Worm (Caenorhabditis elegans) whole organism, L3 larva: Measurements from ENCODE around the gene clec-20.

ENCODE experiments used
- R02D3.7 ChIP-seq: fragments of 150-350 bp; optimal IDR thresholded peaks from 2 replicates; lab custom pipeline; 2014; ENCODE audit warnings: missing biosample characterization, missing genetic modification characterization
- aly-2 ChIP-seq: fragments of 150-350 bp; optimal IDR thresholded peaks from 2 replicates; lab custom pipeline; 2014; ENCODE audit warnings: missing biosample characterization, missing genetic modification characterization
- ama-1 ChIP-seq: fragments of 150-350 bp; optimal IDR thresholded peaks from 2 replicates; lab custom pipeline; 2018
- ceh-16 ChIP-seq: sonication (generic microtip); optimal IDR thresholded peaks from 2 replicates; lab custom pipeline; 2017; ENCODE audit warnings: missing biosample characterization, missing genetic modification characterization
- ceh-28 ChIP-seq: fragments of 150-350 bp; optimal IDR thresholded peaks from 2 replicates; lab custom pipeline; 2014; ENCODE audit warnings: missing biosample characterization, missing genetic modification reagents, missing genetic modification characterization
- ceh-9 ChIP-seq: sonication (generic microtip); optimal IDR thresholded peaks from 2 replicates; lab custom pipeline; 2018; ENCODE audit warnings: missing biosample characterization, missing genetic modification characterization
- daf-12 ChIP-seq: fragments of 150-350 bp; optimal IDR thresholded peaks from 2 replicates; lab custom pipeline; 2014; ENCODE audit warnings: missing biosample characterization, missing genetic modification reagents, missing genetic modification characterization
- egl-5 ChIP-seq: fragments of 150-350 bp; optimal IDR thresholded peaks from 2 replicates; lab custom pipeline; 2017; ENCODE audit warnings: missing biosample characterization, missing genetic modification reagents, missing genetic modification characterization, inconsistent platforms
- elt-1 ChIP-seq: fragments of 150-350 bp; optimal IDR thresholded peaks from 2 replicates; lab custom pipeline; 2014; ENCODE audit warnings: missing biosample characterization, missing genetic modification characterization
- elt-2 ChIP-seq: sonication (generic microtip); optimal IDR thresholded peaks from 2 replicates; lab custom pipeline; 2016; ENCODE audit warnings: missing genetic modification reagents, mild to moderate bottlenecking, missing genetic modification characterization, missing compliant biosample characterization
- elt-3 ChIP-seq, 3 experiments: fragments of 150-350 bp in 1 of 3; sonication (generic microtip) in 2 of 3; optimal IDR thresholded peaks; 2 replicates in 2 of 3; 4 replicates in 1 of 3; lab custom pipeline; 2014 to 2017; ENCODE audit warnings: missing biosample characterization in 3 of 3, missing genetic modification characterization in 3 of 3
- eor-1 ChIP-seq, 2 experiments: fragments of 150-350 bp; optimal IDR thresholded peaks; 2 replicates each; lab custom pipeline; 2014 to 2018; ENCODE audit warnings: missing biosample characterization in 2 of 2, missing genetic modification characterization in 2 of 2
- fkh-10 ChIP-seq: sonication (generic microtip); optimal IDR thresholded peaks from 2 replicates; lab custom pipeline; 2017; ENCODE audit warnings: missing biosample characterization, missing genetic modification reagents, missing genetic modification characterization
- fkh-2 ChIP-seq: fragments of 150-350 bp; optimal IDR thresholded peaks from 2 replicates; lab custom pipeline; 2014; ENCODE audit warnings: missing biosample characterization, missing genetic modification reagents, missing genetic modification characterization
- fos-1 ChIP-seq: fragments of 150-350 bp; optimal IDR thresholded peaks from 2 replicates; lab custom pipeline; 2014; ENCODE audit warnings: missing biosample characterization, missing genetic modification characterization
- hmg-11 ChIP-seq: sonication (generic microtip); optimal IDR thresholded peaks from 2 replicates; lab custom pipeline; 2016; ENCODE audit warnings: missing genetic modification characterization, missing compliant biosample characterization
- jun-1 ChIP-seq: fragments of 150-350 bp; optimal IDR thresholded peaks from 2 replicates; lab custom pipeline; 2014; ENCODE audit warnings: missing biosample characterization, missing genetic modification reagents, missing genetic modification characterization
- lin-15B ChIP-seq: fragments of 150-350 bp; optimal IDR thresholded peaks from 2 replicates; lab custom pipeline; 2014; ENCODE audit warnings: missing biosample characterization, missing genetic modification characterization
- lin-39 ChIP-seq: fragments of 150-350 bp; optimal IDR thresholded peaks from 2 replicates; lab custom pipeline; 2018; ENCODE audit warnings: missing biosample characterization, missing genetic modification reagents, missing genetic modification characterization
- nfya-1 ChIP-seq: sonication (generic microtip); optimal IDR thresholded peaks from 2 replicates; lab custom pipeline; 2017; ENCODE audit warnings: missing genetic modification characterization, mild to moderate bottlenecking, missing compliant biosample characterization, antibody characterized with exemption, moderate library complexity; ENCODE audit not compliant: insufficient read depth
- nhr-11 ChIP-seq: fragments of 150-350 bp; optimal IDR thresholded peaks from 2 replicates; lab custom pipeline; 2014; ENCODE audit warnings: missing biosample characterization, missing genetic modification characterization
- nhr-12 ChIP-seq: fragments of 150-350 bp; optimal IDR thresholded peaks from 2 replicates; lab custom pipeline; 2014; ENCODE audit warnings: missing biosample characterization, missing genetic modification characterization
- nhr-23 ChIP-seq: fragments of 150-350 bp; optimal IDR thresholded peaks from 2 replicates; lab custom pipeline; 2014; ENCODE audit warnings: missing biosample characterization, missing genetic modification reagents, missing genetic modification characterization
- nhr-237 ChIP-seq: fragments of 150-350 bp; optimal IDR thresholded peaks from 2 replicates; lab custom pipeline; 2014; ENCODE audit warnings: missing biosample characterization, missing genetic modification characterization
- nhr-25 ChIP-seq: sonication (generic microtip); optimal IDR thresholded peaks from 2 replicates; lab custom pipeline; 2017; ENCODE audit warnings: missing biosample characterization, missing genetic modification characterization
- nhr-43 ChIP-seq: sonication (generic microtip); optimal IDR thresholded peaks from 2 replicates; lab custom pipeline; 2016; ENCODE audit warnings: mild to moderate bottlenecking, missing genetic modification characterization, missing compliant biosample characterization; ENCODE audit not compliant: poor library complexity, severe bottlenecking
- nhr-67 ChIP-seq: fragments of 150-350 bp; optimal IDR thresholded peaks from 2 replicates; lab custom pipeline; 2014; ENCODE audit warnings: missing biosample characterization, missing genetic modification characterization
- nhr-76 ChIP-seq: fragments of 150-350 bp; sonication (generic microtip); optimal IDR thresholded peaks from 5 replicates; lab custom pipeline; 2014; ENCODE audit warnings: missing biosample characterization, missing genetic modification characterization
- nhr-77 ChIP-seq: fragments of 150-350 bp; optimal IDR thresholded peaks from 2 replicates; lab custom pipeline; 2014; ENCODE audit warnings: missing biosample characterization, missing genetic modification characterization
- pha-4 ChIP-seq: fragments of 150-350 bp; optimal IDR thresholded peaks from 2 replicates; lab custom pipeline; 2014; ENCODE audit warnings: missing biosample characterization, missing genetic modification reagents, missing genetic modification characterization
- pqm-1 ChIP-seq: fragments of 150-350 bp; optimal IDR thresholded peaks from 2 replicates; lab custom pipeline; 2017; ENCODE audit warnings: missing biosample characterization, missing genetic modification characterization, inconsistent platforms
- sea-2 ChIP-seq: fragments of 150-350 bp; sonication (generic microtip); optimal IDR thresholded peaks from 4 replicates; lab custom pipeline; 2014; ENCODE audit warnings: missing biosample characterization, missing genetic modification reagents, missing genetic modification characterization
- snpc-4 ChIP-seq: fragments of 150-350 bp; optimal IDR thresholded peaks from 2 replicates; lab custom pipeline; 2014; ENCODE audit warnings: missing biosample characterization, missing genetic modification characterization
- tbx-2 ChIP-seq: sonication (generic microtip); optimal IDR thresholded peaks from 2 replicates; lab custom pipeline; 2016; ENCODE audit warnings: mild to moderate bottlenecking, missing genetic modification characterization, missing compliant biosample characterization
- unc-39 ChIP-seq: sonication (generic microtip); optimal IDR thresholded peaks from 4 replicates; lab custom pipeline; 2017; ENCODE audit warnings: missing biosample characterization, missing genetic modification characterization
- unc-62 ChIP-seq: fragments of 150-350 bp; sonication (generic microtip); optimal IDR thresholded peaks from 4 replicates; lab custom pipeline; 2014; ENCODE audit warnings: missing biosample characterization, missing genetic modification reagents, missing genetic modification characterization
- zag-1 ChIP-seq: fragments of 150-350 bp; optimal IDR thresholded peaks from 2 replicates; lab custom pipeline; 2014; ENCODE audit warnings: missing biosample characterization, missing genetic modification characterization
- ztf-11 ChIP-seq: fragments of 150-350 bp; optimal IDR thresholded peaks from 2 replicates; lab custom pipeline; 2014; ENCODE audit warnings: missing biosample characterization, missing genetic modification characterization
- ztf-4 ChIP-seq: fragments of 150-350 bp; optimal IDR thresholded peaks from 2 replicates; lab custom pipeline; 2014; ENCODE audit warnings: missing biosample characterization, missing genetic modification characterization

The clec-20 gene

DNA sequence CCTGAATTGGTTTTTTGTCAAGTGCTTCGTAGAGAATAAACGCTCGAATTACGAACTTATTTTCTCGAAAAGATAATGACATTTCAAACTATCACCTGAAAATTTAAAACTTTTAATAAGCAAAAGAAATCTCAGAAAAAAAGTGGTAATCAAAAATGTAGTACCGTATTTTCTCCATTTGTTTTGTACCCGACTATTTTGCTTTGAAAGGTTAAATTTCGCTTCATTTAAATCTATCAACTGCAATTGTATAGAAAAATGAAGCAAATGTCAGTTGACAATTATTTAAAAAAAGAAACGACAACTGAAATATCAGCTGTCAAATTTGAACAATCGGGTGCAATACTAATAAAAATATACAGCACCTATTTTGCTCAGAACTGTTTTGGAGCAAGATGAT is 26.1 kb upstream of the clec-20 start, which contains the start of gene fbxa-158:
fbxa-158 (minus strand) TSS at position 101 of the 400 bp plus-strand sequence.
- TF ChIP-seq nfya-1 (tag; lab: Kevin White, UChicago) = no peak
- TF ChIP-seq fkh-10 = no peak
- TF ChIP-seq aly-2 (tag; lab: Kevin White, UChicago) = no peak
- TF ChIP-seq ceh-9 = no peak
- TF ChIP-seq tbx-2 = no peak
- TF ChIP-seq elt-2 = no peak
- TF ChIP-seq lin-15B (tag; lab: Kevin White, UChicago) = no peak
- no peak for TF ChIP-seq egl-5 (tag; lab: Kevin White, UChicago)
- no peak for TF ChIP-seq zag-1
- no peak for TF ChIP-seq unc-39 (tag; lab: Kevin White, UChicago)
- no peak for TF ChIP-seq nhr-77 (tag; lab: Kevin White, UChicago)
- TF ChIP-seq ceh-16 (tag; lab: Kevin White, UChicago) = no peak
- TF ChIP-seq unc-62 (GFP tag; lab: Kevin White, UChicago) = no peak
- no peak for TF ChIP-seq elt-1
- TF ChIP-seq nhr-67 = no peak
- no peak for TF ChIP-seq jun-1 (tag; lab: Kevin White, UChicago)
- TF ChIP-seq nhr-43 = no peak
- TF ChIP-seq snpc-4 (tag; lab: Kevin White, UChicago) = no peak

DNA sequence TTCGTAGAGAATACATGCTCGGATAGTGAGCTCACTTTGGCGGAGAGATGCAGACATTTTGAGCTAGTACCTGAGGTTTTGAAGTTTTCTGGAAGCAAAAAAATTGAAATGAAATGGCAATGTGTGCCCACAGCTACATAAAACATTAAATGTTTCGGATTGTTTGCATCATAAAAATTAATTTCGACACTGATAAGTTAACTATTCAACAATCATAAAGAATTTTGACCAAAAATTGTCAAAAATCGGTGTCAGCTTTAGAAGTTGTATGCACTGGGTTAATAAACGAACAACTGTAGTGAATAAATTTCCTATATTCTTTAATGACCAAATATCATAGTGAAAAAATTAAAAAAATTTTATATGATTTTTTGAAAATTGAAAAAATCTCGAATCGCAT is 23.9 kb upstream of the clec-20 start, which contains the start of gene fbxa-166:
fbxa-166 (minus strand) TSS at position 101 of the 400 bp plus-strand sequence.
- TF ChIP-seq snpc-4 (tag; lab: Kevin White, UChicago) (no peak), ztf-4 (no peak), zag-1 (no peak), nhr-43 (no peak)

DNA sequence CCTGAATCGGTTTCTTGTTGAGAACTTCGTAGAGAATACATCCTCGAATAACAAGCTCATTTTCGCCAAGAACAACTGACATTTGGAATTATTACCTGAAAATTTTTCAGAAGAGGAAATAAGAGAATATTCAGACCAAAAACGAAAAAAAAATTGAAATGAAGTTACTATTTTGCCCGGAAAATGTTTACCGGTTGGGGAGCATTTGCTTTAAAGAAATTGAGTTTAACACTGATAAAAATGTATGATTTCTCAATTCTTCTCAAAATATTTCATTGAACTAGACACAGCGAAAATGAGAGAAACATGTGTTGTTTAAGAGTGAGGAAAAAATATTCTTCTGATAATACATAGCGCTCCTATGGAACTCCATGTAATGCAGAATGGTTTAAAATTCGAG is 21.3 kb upstream of the clec-20 start, which contains the start of gene fbxa-165:
fbxa-165 (minus strand) TSS at position 101 of the 400 bp plus-strand sequence.
- TF ChIP-seq lin-15B (tag; lab: Kevin White, UChicago) (no peak), lin-39 (tag; lab: Kevin White, UChicago) (no peak), R02D3.7 (tag; lab: Kevin White, UChicago) (no peak), ceh-9 (no peak), fos-1 (no peak), fkh-2 (tag; lab: Kevin White, UChicago) (no peak), ztf-4 (no peak), nhr-11 (no peak), sea-2 (GFP tag; lab: Kevin White, UChicago) (no peak), nhr-12 (tag; lab: Kevin White, UChicago) (no peak), fkh-10 (no peak), nhr-23 (tag; lab: Kevin White, UChicago) (no peak)

DNA sequence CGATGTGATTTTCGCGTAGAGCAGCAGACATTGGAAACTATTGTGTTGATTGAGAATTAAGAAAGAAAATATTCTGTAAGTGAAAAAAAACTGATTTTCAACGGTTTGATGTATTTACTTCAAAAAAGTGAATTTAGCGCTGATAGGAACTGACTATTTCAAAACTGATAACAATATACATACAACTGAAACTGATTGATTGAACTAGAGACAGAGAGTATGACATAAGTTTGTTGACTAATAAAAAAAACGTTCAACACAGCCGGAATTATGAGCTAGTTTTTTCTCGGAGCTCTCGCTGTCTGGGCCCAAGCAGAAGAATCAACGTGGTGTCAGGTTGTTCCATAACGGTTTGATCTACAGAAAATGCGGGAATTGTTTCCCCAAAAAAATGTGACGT is 18.9 kb upstream of the clec-20 start, which contains the start of gene fbxa-164:
fbxa-164 (minus strand) TSS at position 101 of the 400 bp plus-strand sequence.
- TF ChIP-seq ceh-28 (tag; lab: Kevin White, UChicago) = no peak
- TF ChIP-seq pha-4 (tag; lab: Kevin White, UChicago) = peak; percentile 11
- peak; percentile 32 for TF ChIP-seq elt-2

DNA sequence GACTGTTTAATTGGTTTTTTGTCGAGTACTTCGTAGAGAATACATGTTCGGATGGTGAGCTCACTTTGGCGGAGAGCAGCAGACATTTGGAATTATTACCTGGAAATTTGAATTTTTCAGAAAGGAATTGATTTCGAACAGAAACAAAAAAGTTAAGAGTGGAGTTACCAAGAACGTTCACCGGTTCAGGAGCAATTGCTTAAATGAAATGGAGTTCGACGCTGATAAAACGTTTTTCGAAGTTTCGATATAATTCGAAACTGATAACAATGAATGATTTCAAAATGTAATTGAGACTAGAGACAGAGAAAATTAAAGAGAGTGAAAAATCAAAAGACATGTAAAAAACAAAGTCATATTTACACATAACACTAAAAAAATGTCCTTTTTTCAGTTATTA is 15.6 kb upstream of the clec-20 start, which contains the start of gene fbxa-163:
fbxa-163 (minus strand) TSS at position 101 of the 400 bp plus-strand sequence.
- TF ChIP-seq ztf-11 (tag; lab: Kevin White, UChicago) = no peak
- TF ChIP-seq elt-2 = peak; percentile 5
- no peak for TF ChIP-seq R02D3.7 (tag; lab: Kevin White, UChicago)

DNA sequence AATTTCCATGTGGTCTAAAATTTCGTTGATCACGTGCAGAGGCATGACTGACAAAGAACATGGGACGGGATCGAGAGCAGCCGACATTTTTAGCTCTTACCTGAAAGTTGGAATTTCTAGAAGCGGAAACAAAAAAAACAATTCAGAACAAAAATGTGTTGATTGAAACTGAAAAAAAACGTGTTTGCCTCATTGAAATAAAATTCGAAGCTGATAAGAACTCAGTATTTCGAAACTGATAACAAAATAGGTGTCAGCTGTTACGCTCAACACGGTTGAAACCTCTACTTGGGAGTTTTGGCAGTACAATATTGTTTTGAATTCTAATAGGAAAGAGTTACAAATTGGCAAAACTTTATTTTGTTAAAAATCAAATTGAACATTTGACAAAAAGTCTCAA is 13.9 kb upstream of the clec-20 start:
- no peak for TF ChIP-seq unc-39 (tag; lab: Kevin White, UChicago)
- no peak for TF ChIP-seq eor-1 (tag; optimal IDR thresholded peaks at IDR 0.05; lab: Kevin White, UChicago)
- TF ChIP-seq pqm-1 = peak; percentile 14
- no peak for TF ChIP-seq nhr-11
- no peak for TF ChIP-seq ceh-9
- TF ChIP-seq zag-1 = no peak
- no peak for TF ChIP-seq unc-62 (GFP tag; lab: Kevin White, UChicago)
- TF ChIP-seq fos-1 = no peak
- TF ChIP-seq lin-39 (tag; lab: Kevin White, UChicago) = no peak
- no peak for TF ChIP-seq sea-2 (GFP tag; lab: Kevin White, UChicago)
- TF ChIP-seq ztf-4 = no peak
- TF ChIP-seq elt-2 = peak; percentile 88
- TF ChIP-seq fkh-10 = no peak
- TF ChIP-seq ztf-11 (tag; lab: Kevin White, UChicago) = no peak
- TF ChIP-seq hmg-11 (tag; lab: Kevin White, UChicago) = no peak
- no peak for TF ChIP-seq nhr-237
- TF ChIP-seq ama-1 (lab: Kevin White, UChicago) = no peak
- no peak for TF ChIP-seq elt-3 (tag; optimal IDR thresholded peaks at IDR 0.05; lab: Kevin White, UChicago)
- peak; percentile 34 for TF ChIP-seq pha-4 (tag; lab: Kevin White, UChicago)
- TF ChIP-seq daf-12 (tag; lab: Kevin White, UChicago) = no peak
- no peak for TF ChIP-seq egl-5 (tag; lab: Kevin White, UChicago)
- TF ChIP-seq nhr-25 = no peak
- TF ChIP-seq nfya-1 (tag; lab: Kevin White, UChicago) = no peak
- no peak for TF ChIP-seq nhr-43
- TF ChIP-seq nhr-23 (tag; lab: Kevin White, UChicago) = no peak
- peak; percentile 6 for TF ChIP-seq jun-1 (tag; lab: Kevin White, UChicago)
- no peak for TF ChIP-seq nhr-76
